Worm (Caenorhabditis elegans) whole organism, late embryonic: ENCODE results near the gene unc-119.

ENCODE experiments used
- C38D4.7 ChIP-seq: fragments of 200-800 bp; sonication (Bioruptor generic); optimal IDR thresholded peaks from 2 replicates; lab custom pipeline; 2018; ENCODE audit warnings: mild to moderate bottlenecking, missing genetic modification characterization, moderate library complexity, missing compliant biosample characterization
- F13H6.1 ChIP-seq: sonication (generic microtip); optimal IDR thresholded peaks from 2 replicates; lab custom pipeline; 2016; ENCODE audit warnings: missing genetic modification characterization, missing compliant biosample characterization
- K02D7.2 ChIP-seq: sonication (generic microtip); optimal IDR thresholded peaks from 2 replicates; lab custom pipeline; 2017; ENCODE audit warnings: mild to moderate bottlenecking, missing genetic modification characterization, missing compliant biosample characterization
- K09A11.1 ChIP-seq: sonication (generic microtip); optimal IDR thresholded peaks from 2 replicates; lab custom pipeline; 2017; ENCODE audit warnings: antibody characterized with exemption, mild to moderate bottlenecking, missing genetic modification characterization, missing compliant biosample characterization; ENCODE audit not compliant: insufficient read depth
- T23F11.4 ChIP-seq: fragments of 200-800 bp; sonication (Bioruptor generic); optimal IDR thresholded peaks from 2 replicates; lab custom pipeline; 2018; ENCODE audit warnings: mild to moderate bottlenecking, missing genetic modification characterization, missing compliant biosample characterization
- ama-1 ChIP-seq: fragments of 150-350 bp; optimal IDR thresholded peaks from 2 replicates; lab custom pipeline; 2014
- ceh-18 ChIP-seq: sonication (generic microtip); optimal IDR thresholded peaks from 2 replicates; lab custom pipeline; 2016; ENCODE audit warnings: missing genetic modification characterization, missing compliant biosample characterization
- ceh-22 ChIP-seq: sonication (generic microtip); optimal IDR thresholded peaks from 2 replicates; lab custom pipeline; 2017; ENCODE audit warnings: missing biosample characterization, missing genetic modification characterization
- ceh-24 ChIP-seq: sonication (generic microtip); optimal IDR thresholded peaks from 2 replicates; lab custom pipeline; 2016; ENCODE audit warnings: mild to moderate bottlenecking, missing genetic modification characterization, missing compliant biosample characterization
- ceh-31 ChIP-seq: sonication (generic microtip); optimal IDR thresholded peaks from 2 replicates; lab custom pipeline; 2016; ENCODE audit warnings: missing genetic modification characterization, missing compliant biosample characterization
- ceh-45 ChIP-seq: fragments of 200-800 bp; sonication (Bioruptor generic); IDR thresholded peaks from 2 replicates; pipeline ENCODE4 v1.3.6; 2022; ENCODE audit warnings: missing genetic modification reagents, missing genetic modification characterization, missing compliant biosample characterization
- ceh-48 ChIP-seq: sonication (generic microtip); optimal IDR thresholded peaks from 2 replicates; lab custom pipeline; 2016; ENCODE audit warnings: missing genetic modification characterization, inconsistent platforms, missing compliant biosample characterization
- ceh-6 ChIP-seq: fragments of 200-800 bp; sonication (Bioruptor generic); optimal IDR thresholded peaks from 2 replicates; lab custom pipeline; 2018; ENCODE audit warnings: mild to moderate bottlenecking, missing genetic modification characterization, missing compliant biosample characterization
- ceh-9 ChIP-seq: sonication (generic microtip); optimal IDR thresholded peaks from 2 replicates; lab custom pipeline; 2016; ENCODE audit warnings: mild to moderate bottlenecking, missing genetic modification characterization, inconsistent platforms, missing compliant biosample characterization
- che-1 ChIP-seq: sonication (generic microtip); optimal IDR thresholded peaks from 2 replicates; lab custom pipeline; 2016; ENCODE audit warnings: mild to moderate bottlenecking, missing genetic modification characterization, missing compliant biosample characterization
- dve-1 ChIP-seq: sonication (generic microtip); optimal IDR thresholded peaks from 2 replicates; lab custom pipeline; 2017; ENCODE audit warnings: antibody characterized with exemption, mild to moderate bottlenecking, missing genetic modification characterization, missing compliant biosample characterization
- elt-4 ChIP-seq: sonication (generic microtip); optimal IDR thresholded peaks from 2 replicates; lab custom pipeline; 2016; ENCODE audit warnings: missing genetic modification characterization, missing compliant biosample characterization
- gmeb-2 ChIP-seq: sonication (generic microtip); optimal IDR thresholded peaks from 2 replicates; lab custom pipeline; 2016; ENCODE audit warnings: missing genetic modification characterization, inconsistent platforms, missing compliant biosample characterization
- hlh-13 ChIP-seq: fragments of 200-800 bp; sonication (Bioruptor generic); optimal IDR thresholded peaks from 2 replicates; lab custom pipeline; 2018; ENCODE audit warnings: mild to moderate bottlenecking, missing genetic modification characterization, missing compliant biosample characterization
- hlh-6 ChIP-seq: sonication (generic microtip); optimal IDR thresholded peaks from 2 replicates; lab custom pipeline; 2016; ENCODE audit warnings: missing genotype, missing genetic modification characterization, missing compliant biosample characterization
- hlh-8 ChIP-seq: sonication (generic microtip); optimal IDR thresholded peaks from 2 replicates; lab custom pipeline; 2016; ENCODE audit warnings: missing genotype, missing genetic modification characterization, missing compliant biosample characterization
- lim-6 ChIP-seq: sonication (generic microtip); optimal IDR thresholded peaks from 2 replicates; lab custom pipeline; 2016; ENCODE audit warnings: missing genetic modification characterization, missing compliant biosample characterization
- madf-2 ChIP-seq: sonication (generic microtip); optimal IDR thresholded peaks from 2 replicates; lab custom pipeline; 2017; ENCODE audit warnings: missing genetic modification characterization, missing compliant biosample characterization
- nhr-11 ChIP-seq: fragments of 150-350 bp; optimal IDR thresholded peaks from 2 replicates; lab custom pipeline; 2014; ENCODE audit warnings: missing biosample characterization, missing genetic modification characterization
- pax-1 ChIP-seq: fragments of 150-350 bp; optimal IDR thresholded peaks from 2 replicates; lab custom pipeline; 2014; ENCODE audit warnings: missing biosample characterization, missing genetic modification characterization
- pha-2 ChIP-seq: sonication (generic microtip); optimal IDR thresholded peaks from 2 replicates; lab custom pipeline; 2017; ENCODE audit warnings: mild to moderate bottlenecking, missing genetic modification characterization, missing compliant biosample characterization
- pqm-1 ChIP-seq: sonication (generic microtip); optimal IDR thresholded peaks from 2 replicates; lab custom pipeline; 2016; ENCODE audit warnings: missing genetic modification characterization, missing compliant biosample characterization
- pros-1 ChIP-seq: fragments of 150-350 bp; optimal IDR thresholded peaks from 2 replicates; lab custom pipeline; 2014; ENCODE audit warnings: missing biosample characterization, missing genetic modification reagents, missing genetic modification characterization
- ref-2 ChIP-seq: sonication (generic microtip); optimal IDR thresholded peaks from 2 replicates; lab custom pipeline; 2016; ENCODE audit warnings: missing genetic modification characterization, missing compliant biosample characterization
- sox-2 ChIP-seq: fragments of 200-800 bp; sonication (Bioruptor generic); IDR thresholded peaks from 2 replicates; pipeline ENCODE4 v1.3.6; 2022; ENCODE audit warnings: missing genetic modification reagents, missing genetic modification characterization, missing compliant biosample characterization
- sox-4 ChIP-seq: sonication (generic microtip); optimal IDR thresholded peaks from 2 replicates; lab custom pipeline; 2017; ENCODE audit warnings: mild to moderate bottlenecking, missing genetic modification characterization, inconsistent platforms, missing compliant biosample characterization
- ttx-3 ChIP-seq: sonication (generic microtip); optimal IDR thresholded peaks from 2 replicates; lab custom pipeline; 2016; ENCODE audit warnings: missing genetic modification reagents, missing genetic modification characterization, missing compliant biosample characterization
- unc-3 ChIP-seq, 2 experiments: fragments of 200-800 bp in 1 of 2; sonication (Bioruptor generic) in 1 of 2; sonication (generic microtip) in 1 of 2; conservative IDR thresholded peaks in 1 of 2; optimal IDR thresholded peaks in 1 of 2; 2 replicates each; pipeline versions ENCODE4 v1.3.6 to Lab custom; 2016 to 2022; ENCODE audit warnings: missing compliant biosample characterization in 2 of 2, missing genetic modification characterization in 2 of 2, missing genetic modification reagents in 1 of 2
- unc-55 ChIP-seq: sonication (generic microtip); optimal IDR thresholded peaks from 2 replicates; lab custom pipeline; 2017; ENCODE audit warnings: missing biosample characterization, missing genetic modification reagents, missing genetic modification characterization
- unc-86 ChIP-seq: sonication (generic microtip); optimal IDR thresholded peaks from 2 replicates; lab custom pipeline; 2016; ENCODE audit warnings: missing genetic modification characterization, missing compliant biosample characterization
- zip-5 ChIP-seq: sonication (generic microtip); optimal IDR thresholded peaks from 2 replicates; lab custom pipeline; 2016; ENCODE audit warnings: missing genetic modification characterization, missing compliant biosample characterization
- ztf-16 ChIP-seq: sonication (generic microtip); optimal IDR thresholded peaks from 2 replicates; lab custom pipeline; 2017; ENCODE audit warnings: missing genetic modification characterization, missing compliant biosample characterization

Gene unc-119

ce11 chrIII:10907678-10908217, 5.3 kb downstream of the unc-119 start:
- no peak for TF ChIP-seq madf-2 (tag; lab: Kevin White, UChicago)
- TF ChIP-seq ceh-9 (tag; lab: Kevin White, UChicago): no peak
- TF ChIP-seq T23F11.4 (GFP tag; lab: Kevin White, UChicago): no peak
- TF ChIP-seq ttx-3 (tag; lab: Kevin White, UChicago): no peak
- no peak for TF ChIP-seq ztf-16

- TF ChIP-seq ceh-45 (no peak), ceh-22 (tag; lab: Kevin White, UChicago) (no peak), dve-1 (tag; lab: Kevin White, UChicago) (no peak), ttx-3 (tag; lab: Kevin White, UChicago) (no peak), K09A11.1 (tag; lab: Kevin White, UChicago) (no peak), ceh-6 (no peak), pha-2 (tag; lab: Kevin White, UChicago) (no peak), hlh-8 (tag; lab: Kevin White, UChicago) (no peak), unc-55 (GFP tag; lab: Kevin White, UChicago) (no peak), lim-6 (tag; lab: Kevin White, UChicago) (no peak)
Measured at ce11 chrIII:10908543-10908942, 6.1 kb downstream of the unc-119 start.

- TF ChIP-seq hlh-13 (GFP tag; lab: Kevin White, UChicago) (no peak), ceh-6 (no peak), unc-3 (GFP tag; conservative IDR thresholded peaks at IDR 0.05; lab: Robert Waterston, UW) (no peak), unc-3 (tag; optimal IDR thresholded peaks at IDR 0.05; lab: Kevin White, UChicago) (no peak), ceh-31 (tag; lab: Kevin White, UChicago) (no peak), ref-2 (tag; lab: Kevin White, UChicago) (no peak), che-1 (tag; lab: Kevin White, UChicago) (no peak), ztf-16 (no peak), C38D4.7 (GFP tag; lab: Kevin White, UChicago) (no peak), madf-2 (tag; lab: Kevin White, UChicago) (no peak), K09A11.1 (tag; lab: Kevin White, UChicago) (no peak), ceh-48 (no peak), zip-5 (tag; lab: Kevin White, UChicago) (no peak)
- TF ChIP-seq, all 69 proteins: peak for 0
Measured at ce11 chrIII:10909166-10909565, 6.7 kb downstream of the unc-119 start.

- no peak for TF ChIP-seq unc-86
- no peak for TF ChIP-seq K02D7.2
- TF ChIP-seq T23F11.4 (GFP tag; lab: Kevin White, UChicago): no peak
- TF ChIP-seq dve-1 (tag; lab: Kevin White, UChicago): no peak
- TF ChIP-seq ama-1 (lab: Kevin White, UChicago): no peak
- TF ChIP-seq sox-2 (GFP tag; lab: Robert Waterston, UW): no peak
- no peak for TF ChIP-seq ref-2 (tag; lab: Kevin White, UChicago)
- no peak for TF ChIP-seq ceh-24
- no peak for TF ChIP-seq pros-1 (tag; lab: Kevin White, UChicago)
- TF ChIP-seq sox-4 (tag; lab: Kevin White, UChicago): no peak
- no peak for TF ChIP-seq elt-4 (tag; lab: Kevin White, UChicago)
- no peak for TF ChIP-seq ceh-18 (tag; lab: Kevin White, UChicago)
- no peak for TF ChIP-seq lim-6 (tag; lab: Kevin White, UChicago)
- TF ChIP-seq F13H6.1 (tag; lab: Kevin White, UChicago): no peak
- TF ChIP-seq gmeb-2: no peak
Measured at ce11 chrIII:10911160-10911559, 8.7 kb downstream of the unc-119 start, which contains the start of gene cut-6. Gene cut-6, plus strand, starts transcription at chrIII:10911460.

ce11 chrIII:10914971-10915370, 12.5 kb downstream of the unc-119 start:
- TF ChIP-seq hlh-8 (tag; lab: Kevin White, UChicago) (no peak), che-1 (tag; lab: Kevin White, UChicago) (no peak), pqm-1 (no peak), nhr-11 (no peak), hlh-6 (tag; lab: Kevin White, UChicago) (no peak), pax-1 (tag; lab: Kevin White, UChicago) (no peak), pros-1 (tag; lab: Kevin White, UChicago) (no peak), ceh-9 (tag; lab: Kevin White, UChicago) (no peak), elt-4 (tag; lab: Kevin White, UChicago) (no peak), ceh-48 (no peak), lim-6 (tag; lab: Kevin White, UChicago) (no peak), sox-4 (tag; lab: Kevin White, UChicago) (no peak)
